Fruit fly (Drosophila melanogaster): ENCODE results near the gene Tbc1d15-17.

Tbc1d15-17 gene

dm6 chr2L:158649-159257 lies 48.2 kb upstream of the Tbc1d15-17 start, which contains the start of the genes CG33635 and spen (continued):
- peak; percentile 58 for TF ChIP-seq CrebB (tag; optimal IDR thresholded peaks at IDR 0.05)
- peak; percentile 9 for TF ChIP-seq CG13424 (tag; optimal IDR thresholded peaks at IDR 0.05)
- peak; percentile 61 for TF ChIP-seq stwl (tag; optimal IDR thresholded peaks at IDR 0.05)
- TF ChIP-seq sens-2 (GFP tag; IDR thresholded peaks at IDR 0.05), result no peak
- TF ChIP-seq Eip74EF (GFP tag; optimal IDR thresholded peaks at IDR 0.05), result peak in 1 of 2 experiments; percentile 10
- TF ChIP-seq lilli (GFP tag; optimal IDR thresholded peaks at IDR 0.05), result peak; percentile 37
- TF ChIP-seq CG14710 (tag; optimal IDR thresholded peaks at IDR 0.05), result peak; percentile 75
- TF ChIP-seq Myb (GFP tag; optimal IDR thresholded peaks at IDR 0.05), result peak; percentile 28
- TF ChIP-seq disco-r (GFP tag; optimal IDR thresholded peaks at IDR 0.05), result no peak
- no peak for TF ChIP-seq esg (GFP tag; conservative IDR thresholded peaks at IDR 0.05)
- peak; percentile 41 for TF ChIP-seq ewg (GFP tag; optimal IDR thresholded peaks at IDR 0.05)
- TF ChIP-seq CG8944 (GFP tag; optimal IDR thresholded peaks at IDR 0.05), result no peak
- no peak for TF ChIP-seq ro (GFP tag; IDR thresholded peaks at IDR 0.05)
- no peak for TF ChIP-seq Ravus (GFP tag; IDR thresholded peaks at IDR 0.05)
- no peak for TF ChIP-seq vnd (GFP tag; IDR thresholded peaks at IDR 0.05; ENCODE audit: partially characterized antibody)
- TF ChIP-seq vvl (GFP tag; IDR thresholded peaks at IDR 0.05), result no peak
- TF ChIP-seq CG14050 (GFP tag; IDR thresholded peaks at IDR 0.05), result no peak
- peak; percentile 28 for TF ChIP-seq CG11723 (GFP tag; optimal IDR thresholded peaks at IDR 0.05)
- TF ChIP-seq CG2678 (tag; optimal IDR thresholded peaks at IDR 0.05), result peak; percentile 40
- no peak for TF ChIP-seq CG6689 (GFP tag; IDR thresholded peaks at IDR 0.05)
- peak; percentile 51 for TF ChIP-seq sug (tag; optimal IDR thresholded peaks at IDR 0.05)
- TF ChIP-seq CG31365 (tag; optimal IDR thresholded peaks at IDR 0.05), result peak; percentile 18
- TF ChIP-seq Hr78 (GFP tag; optimal IDR thresholded peaks at IDR 0.05), result no peak
- no peak for TF ChIP-seq crol (GFP tag; IDR thresholded peaks at IDR 0.05)
- peak in 1 of 2 experiments; percentile 33 for TF ChIP-seq dpn (GFP tag; optimal IDR thresholded peaks at IDR 0.05)
- peak; percentile 58 for TF ChIP-seq CG7987 (GFP tag; optimal IDR thresholded peaks at IDR 0.05)
- no peak for TF ChIP-seq vfl (GFP tag; optimal IDR thresholded peaks at IDR 0.05)
- TF ChIP-seq CG18476 (GFP tag; optimal IDR thresholded peaks at IDR 0.05), result no peak
- peak; percentile 96 for TF ChIP-seq Jarid2 (GFP tag; optimal IDR thresholded peaks at IDR 0.05)
- no peak for TF ChIP-seq danr (GFP tag; IDR thresholded peaks at IDR 0.05)
- TF ChIP-seq CG3281 (GFP tag; optimal IDR thresholded peaks at IDR 0.05), result peak; percentile 46
- TF ChIP-seq fd64A (GFP tag; optimal IDR thresholded peaks at IDR 0.05), result peak; percentile 36
- peak; percentile 97 for TF ChIP-seq pzg (GFP tag; optimal IDR thresholded peaks at IDR 0.05)
- TF ChIP-seq zf30C (GFP tag; optimal IDR thresholded peaks at IDR 0.05), result peak; percentile 24
- TF ChIP-seq klu (GFP tag; IDR thresholded peaks at IDR 0.05), result no peak
- TF ChIP-seq peb (GFP tag; IDR thresholded peaks at IDR 0.05), result no peak
- TF ChIP-seq CG15601 (tag; optimal IDR thresholded peaks at IDR 0.05), result peak; percentile 59
- peak; percentile 16 for TF ChIP-seq dmrt11E (tag; optimal IDR thresholded peaks at IDR 0.05)
- TF ChIP-seq CG12071 (GFP tag; optimal IDR thresholded peaks at IDR 0.05), result peak; percentile 20
- TF ChIP-seq exex (tag; optimal IDR thresholded peaks at IDR 0.05), result peak; percentile 61
- TF ChIP-seq Hmx (GFP tag; optimal IDR thresholded peaks at IDR 0.05), result no peak
- peak; percentile 3 for TF ChIP-seq p53 (GFP tag; optimal IDR thresholded peaks at IDR 0.05)
